Fruit fly (Drosophila melanogaster) whole organism, pupa: ENCODE data around the gene CG3457.

Experiments
- CG12605 ChIP-seq: fragments of 200-800 bp; sonication (Bioruptor generic); IDR thresholded peaks from 2 replicates; pipeline ENCODE4 v1.3.6; 2022; ENCODE audit warnings: missing biosample characterization, missing genetic modification characterization
- CG14655 ChIP-seq: fragments of 200-800 bp; sonication (Bioruptor generic); optimal IDR thresholded peaks from 3 replicates; lab custom pipeline; 2017; ENCODE audit warnings: mild to moderate bottlenecking, missing biosample characterization, missing genetic modification reagents, missing genetic modification characterization
- CG34367 ChIP-seq: fragments of 200-800 bp; sonication (Bioruptor generic); optimal IDR thresholded peaks from 2 replicates; lab custom pipeline; 2018; ENCODE audit warnings: missing biosample characterization, mild to moderate bottlenecking, missing genetic modification characterization
- CG8301 ChIP-seq: fragments of 200-800 bp; sonication (Bioruptor generic); optimal IDR thresholded peaks from 2 replicates; lab custom pipeline; 2018; ENCODE audit warnings: missing biosample characterization, mild to moderate bottlenecking, missing genetic modification characterization
- Pif1A ChIP-seq: fragments of 200-800 bp; sonication (Bioruptor generic); optimal IDR thresholded peaks from 3 replicates; lab custom pipeline; 2016; ENCODE audit warnings: missing biosample characterization, missing genetic modification characterization
- rn ChIP-seq: fragments of 200-800 bp; sonication (Bioruptor generic); IDR thresholded peaks from 2 replicates; pipeline ENCODE4 v1.3.6; 2022; ENCODE audit warnings: missing biosample characterization, missing genetic modification characterization

dm6 chrX:2223454-2223853, 35.8 kb downstream of the CG3457 start, which contains the start of gene CG14052:
- TF ChIP-seq CG34367 (tag; lab: Kevin White, UChicago) = no peak
- no peak for TF ChIP-seq CG12605
- no peak for TF ChIP-seq rn
- no peak for TF ChIP-seq CG14655 (GFP tag; lab: Kevin White, UChicago)
- no peak for TF ChIP-seq Pif1A (GFP tag; lab: Kevin White, UChicago)
- no peak for TF ChIP-seq CG8301
